Fruit fly (Drosophila melanogaster): Measurements from ENCODE around the gene CG13694.

The CG13694 gene

dm6 chr2L:122167-123006 lies 6.1 kb upstream of the CG13694 start:
- TF ChIP-seq CG17801 (GFP tag; optimal IDR thresholded peaks at IDR 0.05; ENCODE audit: partially characterized antibody), result no peak

dm6 chr2L:121456-121831 lies 5.2 kb upstream of the CG13694 start, which contains the start of gene CG4822:
CG4822 (minus strand) TSS chr2L:121754.
- no peak for TF ChIP-seq CG17801 (GFP tag; optimal IDR thresholded peaks at IDR 0.05; ENCODE audit: partially characterized antibody)

dm6 chr2L:120492-121455 lies 4.5 kb upstream of the CG13694 start:
- no peak for TF ChIP-seq CG17801 (GFP tag; optimal IDR thresholded peaks at IDR 0.05; ENCODE audit: partially characterized antibody)

- no peak for TF ChIP-seq CG17801 (GFP tag; optimal IDR thresholded peaks at IDR 0.05; ENCODE audit: partially characterized antibody)
Measured at dm6 chr2L:117750-118149, 1.5 kb upstream of the CG13694 start.

DNA sequence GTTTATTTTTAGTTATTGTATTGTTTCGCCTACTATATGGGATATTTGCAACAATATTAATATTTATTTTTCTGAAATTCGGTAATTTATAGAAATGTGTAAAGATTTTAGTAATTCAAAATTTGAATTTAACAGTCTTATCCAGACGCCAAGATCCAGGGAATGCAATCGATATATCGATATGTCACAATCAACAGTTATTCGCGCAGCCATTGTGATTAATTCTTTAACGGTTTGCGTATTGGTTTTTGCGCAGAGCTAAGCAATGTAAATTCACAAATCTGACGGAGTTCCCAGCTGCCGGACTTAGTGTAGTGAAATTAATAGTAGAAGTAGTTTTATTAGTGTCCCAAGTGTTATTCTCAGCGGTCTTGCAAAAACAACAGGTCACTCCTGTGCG lies 1.9 kb downstream of the CG13694 start, which contains the start of gene ND-15:
TSS of gene ND-15 (plus strand) at position 298 of the 400 bp plus-strand sequence.
- no peak for TF ChIP-seq CG17801 (GFP tag; optimal IDR thresholded peaks at IDR 0.05; ENCODE audit: partially characterized antibody)

dm6 chr2L:110046-110445 lies 6.2 kb downstream of the CG13694 start:
- TF ChIP-seq CG17801 (GFP tag; optimal IDR thresholded peaks at IDR 0.05; ENCODE audit: partially characterized antibody), result no peak

dm6 chr2L:109098-109799 lies 7.0 kb downstream of the CG13694 start:
- peak; percentile 20 for TF ChIP-seq CG17801 (GFP tag; optimal IDR thresholded peaks at IDR 0.05; ENCODE audit: partially characterized antibody)

DNA sequence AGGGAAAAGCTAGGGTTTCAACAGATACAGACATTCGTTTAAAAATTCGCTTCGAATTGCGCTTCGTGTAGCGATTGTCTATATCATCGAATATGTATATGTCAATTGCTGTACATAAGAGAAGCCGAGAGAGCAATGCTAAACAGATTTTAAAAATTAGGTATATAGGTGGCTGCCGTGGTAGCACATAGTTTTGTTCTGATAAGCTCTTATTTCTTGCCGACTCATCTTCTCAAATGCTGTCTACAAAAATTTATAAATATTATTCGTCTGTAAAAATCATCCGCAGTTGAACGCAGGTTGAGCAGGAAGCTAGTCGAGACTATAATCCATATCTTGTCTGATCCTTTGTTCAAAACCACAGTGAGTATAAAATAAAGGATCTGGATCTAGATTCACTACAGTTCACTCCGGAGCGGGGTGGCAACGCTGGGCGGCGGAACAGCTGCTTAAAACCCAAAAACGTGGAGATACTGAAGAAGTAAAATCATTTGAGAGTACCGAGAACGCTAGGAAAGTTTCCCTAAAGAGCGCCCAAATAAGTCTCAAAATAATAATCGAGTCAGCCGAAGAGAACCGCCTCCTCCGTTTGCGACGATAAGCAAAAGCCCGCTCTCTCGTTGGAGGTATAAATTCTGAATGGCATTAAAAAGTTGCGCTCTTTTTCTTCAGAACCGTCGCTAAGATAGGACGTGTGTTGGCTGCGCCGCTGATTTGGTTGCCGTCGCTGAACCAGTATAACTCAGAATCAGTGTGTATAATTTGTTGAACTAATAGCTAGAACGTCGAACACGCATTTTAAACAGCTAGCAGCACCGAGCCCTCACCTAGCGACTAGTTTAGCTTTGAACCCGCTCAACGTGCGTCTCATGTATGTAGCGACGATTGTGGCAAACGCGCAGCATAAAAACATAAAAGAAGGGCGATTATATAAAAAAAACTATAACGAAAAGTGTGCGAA lies 8.5 kb downstream of the CG13694 start:
- peak; percentile 26 for TF ChIP-seq CG17801 (GFP tag; optimal IDR thresholded peaks at IDR 0.05; ENCODE audit: partially characterized antibody)

DNA sequence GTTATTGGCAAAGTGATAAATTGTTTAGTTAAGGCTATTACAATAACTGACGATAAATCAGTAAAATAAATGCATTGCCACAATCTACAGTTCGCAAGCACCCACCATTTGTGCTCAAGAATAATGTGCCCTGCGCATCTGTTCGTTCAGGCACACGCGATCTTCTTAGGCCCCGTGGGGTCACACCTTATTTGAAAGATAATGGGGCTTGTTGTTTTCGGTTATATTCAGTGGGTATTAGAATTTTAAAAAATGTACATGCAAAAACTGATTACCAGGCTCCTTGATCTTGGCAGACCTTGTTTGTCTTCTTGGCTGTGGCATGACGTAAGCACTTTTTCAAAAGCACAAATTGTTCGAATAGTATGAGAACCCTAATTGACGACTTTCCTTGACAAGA lies 9.3 kb downstream of the CG13694 start:
- no peak for TF ChIP-seq CG17801 (GFP tag; optimal IDR thresholded peaks at IDR 0.05; ENCODE audit: partially characterized antibody)

DNA sequence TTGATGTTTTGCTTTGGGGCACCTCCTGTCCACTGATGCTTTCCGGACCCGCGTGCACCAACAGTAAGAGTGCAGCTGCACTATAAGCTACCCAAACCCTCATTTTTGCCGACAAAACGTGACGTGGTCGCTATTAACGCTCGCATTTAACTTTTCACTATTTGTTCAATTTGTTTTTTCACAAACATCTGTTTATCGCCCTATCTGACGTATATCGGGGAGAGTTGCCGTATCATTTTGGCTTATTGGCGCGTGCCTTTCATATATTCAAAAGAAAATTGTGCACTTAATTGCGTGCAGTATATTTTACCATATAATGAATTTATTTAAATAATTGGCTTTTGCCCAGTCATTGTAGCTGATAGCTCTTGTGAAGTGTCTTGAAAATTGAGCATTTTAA lies 9.7 kb downstream of the CG13694 start, which contains the start of the genes Nhe1 and Sam-S:
TSS of gene Nhe1 (minus strand) at position 193 of the 400 bp plus-strand sequence.
TSS of gene Sam-S (plus strand) at position 364 of the 400 bp plus-strand sequence.
- no peak for TF ChIP-seq CG17801 (GFP tag; optimal IDR thresholded peaks at IDR 0.05; ENCODE audit: partially characterized antibody)

- TF ChIP-seq CG17801 (GFP tag; optimal IDR thresholded peaks at IDR 0.05; ENCODE audit: partially characterized antibody), result peak; percentile 68
Measured at dm6 chr2L:102161-102761, 14.0 kb downstream of the CG13694 start, which contains the start of gene Creld. Creld (plus strand) TSS chr2L:102380.

DNA sequence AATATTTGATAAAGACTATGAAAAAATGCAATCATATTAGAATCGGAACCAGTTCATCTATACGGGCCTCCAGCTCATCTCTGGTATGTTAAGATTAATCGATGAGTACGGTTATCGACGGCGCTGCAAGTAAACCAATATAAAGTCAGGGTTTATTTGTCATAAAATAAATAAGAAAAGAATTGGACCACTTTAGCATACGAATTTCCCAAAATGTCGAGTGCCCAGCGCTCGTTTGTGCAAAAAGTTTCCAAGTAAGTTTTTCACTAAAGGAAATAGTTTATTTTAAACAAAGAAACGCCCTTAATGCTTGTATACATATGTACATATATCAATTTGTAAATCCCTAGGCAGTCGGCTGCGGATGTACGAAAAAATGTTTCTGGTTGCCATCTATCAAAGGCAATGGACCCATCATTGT lies 21.6 kb downstream of the CG13694 start, which contains the start of gene Zir:
TSS of gene Zir (plus strand) at position 101 of the 421 bp plus-strand sequence.
- no peak for TF ChIP-seq CG17801 (GFP tag; optimal IDR thresholded peaks at IDR 0.05; ENCODE audit: partially characterized antibody)

DNA sequence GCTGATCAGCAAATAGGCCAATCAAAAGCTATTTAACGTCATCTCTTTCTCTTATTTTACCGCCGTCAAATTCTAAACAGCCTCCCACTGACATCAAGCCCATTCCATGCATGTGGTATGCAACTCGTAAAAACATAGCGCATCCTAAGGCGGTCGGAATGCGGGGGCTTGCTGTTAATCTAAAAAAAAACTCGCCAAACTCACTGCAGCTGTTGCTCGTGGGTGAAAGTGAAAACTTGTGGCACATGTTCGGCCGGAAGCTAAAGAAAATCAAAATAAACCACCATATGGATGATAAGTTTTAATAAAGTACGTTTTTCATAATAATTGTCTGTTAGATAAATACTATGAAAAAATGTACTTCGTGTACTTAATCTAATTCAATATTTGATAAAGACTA lies 22.2 kb downstream of the CG13694 start:
- no peak for TF ChIP-seq CG17801 (GFP tag; optimal IDR thresholded peaks at IDR 0.05; ENCODE audit: partially characterized antibody)
